Worm (Caenorhabditis elegans) whole organism, late embryonic: Measurements from ENCODE around the gene pho-7.

Experiments
- ama-1 ChIP-seq: fragments of 150-350 bp; optimal IDR thresholded peaks from 2 replicates; lab custom pipeline; 2014
- ceh-14 ChIP-seq: sonication (generic microtip); optimal IDR thresholded peaks from 2 replicates; lab custom pipeline; 2016; ENCODE audit warnings: missing genotype, missing genetic modification characterization, missing compliant biosample characterization
- ceh-31 ChIP-seq: sonication (generic microtip); optimal IDR thresholded peaks from 2 replicates; lab custom pipeline; 2016; ENCODE audit warnings: missing genetic modification characterization, missing compliant biosample characterization
- hlh-15 ChIP-seq: sonication (generic microtip); optimal IDR thresholded peaks from 2 replicates; lab custom pipeline; 2016; ENCODE audit warnings: missing genetic modification characterization, missing compliant biosample characterization
- pha-4 ChIP-seq: fragments of 150-350 bp; optimal IDR thresholded peaks from 2 replicates; lab custom pipeline; 2018; ENCODE audit warnings: missing biosample characterization, missing genetic modification reagents, missing genetic modification characterization

DNA sequence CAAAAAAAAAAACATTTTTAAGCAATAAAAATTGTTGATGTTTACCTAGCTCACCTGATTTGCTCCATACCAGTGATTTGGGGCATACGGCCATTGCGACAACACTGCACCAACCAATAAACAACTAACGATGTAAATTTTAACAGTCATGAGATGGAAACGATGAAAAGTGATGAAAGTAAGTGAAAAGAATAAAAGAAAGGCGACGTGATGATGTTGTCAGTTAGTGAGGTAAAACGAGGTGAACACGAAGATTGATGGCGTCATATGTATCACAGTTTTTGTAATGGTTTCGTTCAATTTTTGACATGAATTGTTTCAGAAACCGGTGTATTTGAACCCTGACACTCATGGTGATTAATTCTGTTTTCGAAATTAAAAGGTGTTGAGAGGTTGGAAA, 10.0 kb upstream of the pho-7 start, which contains the start of gene K09C8.7:
- TF ChIP-seq pha-4, result no peak
- no peak for TF ChIP-seq hlh-15 (tag; lab: Kevin White, UChicago)
- TF ChIP-seq ama-1, result no peak
- TF ChIP-seq ceh-14, result no peak
- TF ChIP-seq ceh-31, result no peak
